Worm (Caenorhabditis elegans): ENCODE data around the gene cec-1.

- TF ChIP-seq nhr-237 (tag; optimal IDR thresholded peaks at IDR 0.05) (no peak), ceh-83 (GFP tag; optimal IDR thresholded peaks at IDR 0.05) (no peak), unc-39 (tag; optimal IDR thresholded peaks at IDR 0.05) (no peak), unc-120 (tag; optimal IDR thresholded peaks at IDR 0.05; ENCODE audit: poor library complexity, severe bottlenecking) (no peak), unc-62 (GFP tag; optimal IDR thresholded peaks at IDR 0.05) (no peak), mab-5 (tag; optimal IDR thresholded peaks at IDR 0.05) (no peak), elt-3 (tag; optimal IDR thresholded peaks at IDR 0.05) (no peak), zip-8 (tag; optimal IDR thresholded peaks at IDR 0.05) (no peak), ceh-43 (GFP tag; optimal IDR thresholded peaks at IDR 0.05) (no peak)
Observed at ce11 chrIII:8451181-8451580, 25.0 kb downstream of the cec-1 start.
